Fruit fly (Drosophila melanogaster): Measurements from ENCODE around the gene waw.

waw gene

dm6 chrX:21351210-21351824 is 11.5 kb upstream of the waw start:
- TF ChIP-seq CG17801 (GFP tag; optimal IDR thresholded peaks at IDR 0.05; ENCODE audit: partially characterized antibody): no peak

- TF ChIP-seq CG17801 (GFP tag; optimal IDR thresholded peaks at IDR 0.05; ENCODE audit: partially characterized antibody): no peak
These were observed 9.3 kb upstream of the waw start for dm6 chrX:21353541-21353940.

- no peak for TF ChIP-seq CG17801 (GFP tag; optimal IDR thresholded peaks at IDR 0.05; ENCODE audit: partially characterized antibody)
These were observed 4.8 kb upstream of the waw start, which contains the start of gene Septin1 for dm6 chrX:21357810-21358671. Gene Septin1, plus strand, starts transcription at chrX:21358286.

dm6 chrX:21365421-21365820 is 2.6 kb downstream of the waw start:
- no peak for TF ChIP-seq CG17801 (GFP tag; optimal IDR thresholded peaks at IDR 0.05; ENCODE audit: partially characterized antibody)

- TF ChIP-seq CG17801 (GFP tag; optimal IDR thresholded peaks at IDR 0.05; ENCODE audit: partially characterized antibody): peak; percentile 94
These were observed 3.6 kb downstream of the waw start for dm6 chrX:21366311-21366990.

dm6 chrX:21367363-21368072 is 4.7 kb downstream of the waw start:
- TF ChIP-seq CG17801 (GFP tag; optimal IDR thresholded peaks at IDR 0.05; ENCODE audit: partially characterized antibody): peak; percentile 99

dm6 chrX:21368410-21368918 is 5.6 kb downstream of the waw start:
- TF ChIP-seq CG17801 (GFP tag; optimal IDR thresholded peaks at IDR 0.05; ENCODE audit: partially characterized antibody): no peak

dm6 chrX:21369149-21369988 is 6.5 kb downstream of the waw start:
- TF ChIP-seq CG17801 (GFP tag; optimal IDR thresholded peaks at IDR 0.05; ENCODE audit: partially characterized antibody): no peak

- peak; percentile 32 for TF ChIP-seq CG17801 (GFP tag; optimal IDR thresholded peaks at IDR 0.05; ENCODE audit: partially characterized antibody)
These were observed 11.0 kb downstream of the waw start, which contains the start of gene slgA for dm6 chrX:21373659-21374426. Gene slgA, plus strand, starts transcription at chrX:21374002.

- TF ChIP-seq CG17801 (GFP tag; optimal IDR thresholded peaks at IDR 0.05; ENCODE audit: partially characterized antibody): peak; percentile 83
These were observed 12.8 kb downstream of the waw start for dm6 chrX:21375595-21376047.

dm6 chrX:21378344-21378882 is 15.6 kb downstream of the waw start:
- no peak for TF ChIP-seq CG17801 (GFP tag; optimal IDR thresholded peaks at IDR 0.05; ENCODE audit: partially characterized antibody)

- no peak for TF ChIP-seq CG17801 (GFP tag; optimal IDR thresholded peaks at IDR 0.05; ENCODE audit: partially characterized antibody)
These were observed 24.9 kb downstream of the waw start, which contains the start of gene Ddx56 for dm6 chrX:21387695-21388094. Gene Ddx56, minus strand, starts transcription at chrX:21387946.

dm6 chrX:21388734-21389133 is 25.9 kb downstream of the waw start, which contains the start of gene mst:
Gene mst, plus strand, starts transcription at chrX:21388977.
- TF ChIP-seq CG17801 (GFP tag; optimal IDR thresholded peaks at IDR 0.05; ENCODE audit: partially characterized antibody): no peak

Data from ovary, adult (tissue).